Fruit fly (Drosophila melanogaster): ENCODE data around the gene Pli.

DNA sequence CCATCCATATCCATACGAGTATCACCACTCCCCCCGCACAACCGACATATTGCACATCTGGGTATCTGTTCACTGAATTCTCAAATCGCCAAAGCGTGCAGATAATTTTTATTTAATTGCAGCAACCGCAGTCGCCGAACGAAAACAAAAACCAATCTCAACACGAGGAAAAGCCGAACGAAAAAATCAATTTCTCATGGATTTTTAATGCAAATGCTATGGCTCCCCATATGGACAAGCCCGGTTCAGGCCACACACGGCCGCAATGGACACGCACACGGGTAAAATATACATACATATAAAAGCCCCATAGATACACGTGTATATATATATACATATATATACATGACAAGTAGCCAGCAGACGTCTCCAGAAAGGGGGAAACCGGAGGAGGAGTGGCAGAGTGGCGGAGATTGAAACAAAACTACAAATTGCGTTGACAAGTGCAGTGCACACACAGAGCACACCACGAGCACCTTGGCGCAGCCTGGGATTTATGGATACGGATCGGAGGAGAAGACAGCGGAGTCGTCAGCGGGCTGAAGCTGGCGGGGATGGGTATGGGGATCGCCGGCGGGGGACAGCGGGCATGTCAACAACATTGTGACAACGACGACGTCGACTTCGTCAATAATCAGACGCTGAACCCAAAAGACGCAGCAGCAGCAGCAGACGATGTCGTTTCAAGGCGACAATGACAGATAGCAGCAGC is 12.1 kb downstream of the Pli start:
- TF ChIP-seq Fer3 (tag; optimal IDR thresholded peaks at IDR 0.05) = no peak
- TF ChIP-seq Hsf (GFP tag; optimal IDR thresholded peaks at IDR 0.05) = no peak
- no peak for TF ChIP-seq Nf-YA (GFP tag; IDR thresholded peaks at IDR 0.05)
- no peak for TF ChIP-seq CG7556 (GFP tag; optimal IDR thresholded peaks at IDR 0.05)
- no peak for TF ChIP-seq Oaz (GFP tag; IDR thresholded peaks at IDR 0.05)
- TF ChIP-seq CG5953 (GFP tag; IDR thresholded peaks at IDR 0.05) = no peak
- TF ChIP-seq maf-S (GFP tag; optimal IDR thresholded peaks at IDR 0.05) = no peak

Data from whole organism, embryonic.